Fruit fly (Drosophila melanogaster) whole organism, prepupa: ENCODE results near the gene elg1.

Experiments
- CG11294 ChIP-seq: fragments of 200-800 bp; sonication (Bioruptor generic); IDR thresholded peaks from 2 replicates; pipeline ENCODE4 v1.3.6; 2022; ENCODE audit warnings: missing biosample characterization, missing genetic modification characterization
- CG8632 ChIP-seq: fragments of 200-800 bp; sonication (Bioruptor generic); optimal IDR thresholded peaks from 3 replicates; lab custom pipeline; 2016; ENCODE audit warnings: missing biosample characterization, missing genetic modification characterization
- Eip78C ChIP-seq: fragments of 200-800 bp; sonication (Bioruptor generic); peaks from one replicate; lab custom pipeline; 2016; ENCODE audit warnings: missing biosample characterization, missing genetic modification characterization
- Gug ChIP-seq: fragments of 200-800 bp; sonication (Bioruptor generic); IDR thresholded peaks from 2 replicates; pipeline ENCODE4 v1.3.6; 2022; ENCODE audit warnings: missing biosample characterization, missing genetic modification characterization
- lz ChIP-seq: fragments of 200-800 bp; sonication (Bioruptor generic); optimal IDR thresholded peaks from 3 replicates; lab custom pipeline; 2016; ENCODE audit warnings: missing biosample characterization, missing genetic modification characterization
- net ChIP-seq: fragments of 200-800 bp; sonication (Bioruptor generic); optimal IDR thresholded peaks from 3 replicates; lab custom pipeline; 2016; ENCODE audit warnings: missing biosample characterization, missing genetic modification characterization
- spab ChIP-seq: fragments of 200-800 bp; sonication (Bioruptor generic); optimal IDR thresholded peaks from 2 replicates; lab custom pipeline; 2017; ENCODE audit warnings: missing biosample characterization, mild to moderate bottlenecking, missing genetic modification characterization, missing genetic modification reagents
- ss ChIP-seq, 2 experiments: fragments of 200-800 bp; sonication (Bioruptor generic); optimal IDR thresholded peaks; 2 replicates in 1 of 2; 3 replicates in 1 of 2; lab custom pipeline; 2017 to 2018; ENCODE audit warnings: mild to moderate bottlenecking in 2 of 2, missing biosample characterization in 2 of 2, missing genetic modification characterization in 2 of 2, moderate library complexity in 1 of 2

DNA sequence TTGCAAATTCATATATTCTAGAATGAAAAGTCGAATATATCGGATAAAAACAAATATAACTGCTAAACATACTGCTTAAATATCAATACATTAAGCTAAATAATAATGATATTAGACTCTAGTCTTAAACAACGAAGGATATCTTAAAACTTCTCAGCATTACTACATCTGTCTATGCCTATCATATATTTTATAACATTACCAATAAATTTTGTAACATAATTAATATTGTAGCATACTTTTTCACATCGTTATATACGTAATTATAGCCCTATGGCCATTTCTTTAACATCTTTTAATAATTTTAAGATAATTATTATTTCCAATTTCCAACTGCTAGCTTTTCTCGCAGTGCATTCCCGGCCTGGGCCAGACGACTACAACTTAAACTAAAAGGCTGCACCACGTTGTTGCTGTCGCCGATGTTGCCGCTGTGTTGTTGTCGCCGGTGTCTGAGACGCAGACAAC is 41.0 kb downstream of the elg1 start:
- TF ChIP-seq spab (peak; percentile 84), Eip78C (GFP tag; lab: Kevin White, UChicago) (peak; percentile 96), Gug (GFP tag; lab: Robert Waterston, UW) (no peak), net (GFP tag; lab: Kevin White, UChicago) (peak; percentile 71), CG8632 (GFP tag; lab: Kevin White, UChicago) (peak; percentile 77), ss (GFP tag; optimal IDR thresholded peaks at IDR 0.05; lab: Kevin White, UChicago) (peak; percentile 80 to 82), CG11294 (GFP tag; lab: Robert Waterston, UW) (no peak), lz (GFP tag; lab: Kevin White, UChicago) (peak; percentile 55)
